Worm (Caenorhabditis elegans): ENCODE data around the gene oac-49.

DNA sequence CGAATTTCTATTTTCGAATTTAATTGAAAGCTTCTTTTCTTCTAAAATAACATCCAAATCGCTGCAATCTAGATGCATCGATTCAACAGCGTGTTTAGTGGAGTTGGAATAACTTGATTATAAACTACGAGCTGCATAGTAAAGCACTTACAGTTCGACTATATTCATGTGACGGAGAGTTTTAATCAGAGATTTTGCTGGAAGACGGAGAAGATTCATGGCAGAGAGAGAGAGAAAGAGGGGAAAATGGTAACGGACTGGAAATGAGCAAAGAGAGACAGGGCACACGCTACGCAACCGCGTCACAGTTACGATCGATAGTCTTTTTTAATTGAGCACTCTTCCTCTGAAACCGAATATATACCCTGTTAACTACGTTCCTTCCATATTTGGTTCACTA is 15.7 kb downstream of the oac-49 start, which contains the start of gene fbxb-116:
- TF ChIP-seq W03F9.2 (tag; optimal IDR thresholded peaks at IDR 0.05) (no peak), dao-5 (tag; optimal IDR thresholded peaks at IDR 0.05) (no peak)
